Worm (Caenorhabditis elegans): ENCODE results near the gene T01G1.4.
"Not testable (repeated sequence)": the region's sequence is repeated elsewhere in the genome, so short reads cannot be mapped to it uniquely, and the experiment has no call there.

The T01G1.4 gene

DNA sequence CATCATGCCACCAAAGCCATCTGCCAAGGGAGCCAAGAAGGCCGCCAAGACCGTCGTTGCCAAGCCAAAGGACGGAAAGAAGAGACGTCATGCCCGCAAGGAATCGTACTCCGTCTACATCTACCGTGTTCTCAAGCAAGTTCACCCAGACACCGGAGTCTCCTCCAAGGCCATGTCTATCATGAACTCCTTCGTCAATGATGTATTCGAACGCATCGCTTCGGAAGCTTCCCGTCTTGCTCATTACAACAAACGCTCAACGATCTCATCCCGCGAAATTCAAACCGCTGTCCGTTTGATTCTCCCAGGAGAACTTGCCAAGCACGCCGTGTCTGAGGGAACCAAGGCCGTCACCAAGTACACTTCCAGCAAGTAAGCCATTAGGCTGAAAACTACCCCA lies 36.6 kb downstream of the T01G1.4 start, which contains the start of gene his-48:
his-48 (plus strand) TSS at position 5 of the 400 bp plus-strand sequence.
- not testable (repeated sequence) for TF ChIP-seq nhr-25, fos-1, nhr-11 (tag; optimal IDR thresholded peaks at IDR 0.05)

DNA sequence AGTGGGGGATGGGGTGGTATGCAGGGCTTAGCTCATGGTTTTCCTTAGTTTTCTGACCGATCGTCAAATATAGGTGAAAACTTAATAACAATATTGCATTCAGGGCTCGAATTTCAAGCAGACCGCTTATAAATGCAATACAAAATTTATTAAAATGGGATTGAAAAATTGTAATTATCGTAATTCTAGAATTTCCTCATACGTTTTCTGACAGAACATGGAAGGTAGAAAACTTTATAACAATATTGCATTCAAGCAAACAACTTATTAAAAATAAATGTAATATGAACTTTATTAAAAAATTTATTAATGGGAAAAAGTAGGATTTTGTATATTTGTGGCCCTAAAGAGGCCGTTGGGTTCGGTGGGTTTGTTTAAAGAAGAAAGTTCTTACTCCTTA lies 37.6 kb downstream of the T01G1.4 start:
- TF ChIP-seq eor-1 (tag; optimal IDR thresholded peaks at IDR 0.05) (no peak), lin-39 (tag; optimal IDR thresholded peaks at IDR 0.05) (no peak), fkh-2 (tag; optimal IDR thresholded peaks at IDR 0.05) (no peak), daf-12 (tag; optimal IDR thresholded peaks at IDR 0.05) (no peak), ztf-11 (tag; optimal IDR thresholded peaks at IDR 0.05) (no peak)

ce11 chrIV:11320500-11320899 lies 40.8 kb downstream of the T01G1.4 start, which contains the start of gene edg-1:
edg-1 (plus strand) TSS chrIV:11320800.
- no peak for TF ChIP-seq nhr-11 (tag; optimal IDR thresholded peaks at IDR 0.05)
- TF ChIP-seq lsy-12 (tag; optimal IDR thresholded peaks at IDR 0.05) = no peak
- no peak for TF ChIP-seq R02D3.7 (tag; optimal IDR thresholded peaks at IDR 0.05)
- TF ChIP-seq nhr-76 (tag; optimal IDR thresholded peaks at IDR 0.05) = no peak
- TF ChIP-seq jun-1 (tag; optimal IDR thresholded peaks at IDR 0.05) = no peak
- no peak for TF ChIP-seq pqm-1 (tag; optimal IDR thresholded peaks at IDR 0.05)
- TF ChIP-seq hmg-11 (tag; optimal IDR thresholded peaks at IDR 0.05) = no peak
- no peak for TF ChIP-seq pha-4 (tag; optimal IDR thresholded peaks at IDR 0.05)
- TF ChIP-seq skn-1 (tag; optimal IDR thresholded peaks at IDR 0.05) = no peak
- no peak for TF ChIP-seq nhr-237 (tag; optimal IDR thresholded peaks at IDR 0.05)
- TF ChIP-seq daf-12 (tag; optimal IDR thresholded peaks at IDR 0.05) = no peak
- TF ChIP-seq nhr-12 (tag; optimal IDR thresholded peaks at IDR 0.05) = no peak
- TF ChIP-seq nhr-28 (tag; optimal IDR thresholded peaks at IDR 0.05) = no peak

DNA sequence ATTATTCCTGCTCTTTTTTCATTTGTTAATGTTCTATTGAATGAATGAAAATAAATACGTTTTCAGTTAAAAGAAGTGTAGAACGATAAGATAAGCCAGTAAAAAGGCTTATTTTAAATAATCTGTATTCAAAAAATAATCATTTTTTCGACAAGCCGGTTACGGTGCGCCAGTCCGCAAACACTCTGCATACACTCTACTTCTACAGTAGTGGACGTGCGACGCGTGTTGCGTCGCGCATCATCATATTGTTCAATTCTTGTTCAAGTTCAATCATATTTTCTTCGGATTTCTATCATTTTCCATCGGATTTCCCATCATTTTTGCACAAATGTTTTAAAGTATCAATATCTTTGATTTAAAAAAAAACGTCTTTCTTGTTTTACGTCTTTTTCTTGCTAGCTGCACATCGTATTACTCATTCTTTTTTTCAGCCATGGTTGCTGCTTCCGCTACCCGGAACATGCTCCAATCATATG lies 41.4 kb downstream of the T01G1.4 start, which contains the start of gene B0035.18:
B0035.18 (plus strand) TSS at position 429 of the 479 bp plus-strand sequence.
- TF ChIP-seq unc-39 (tag; optimal IDR thresholded peaks at IDR 0.05) (no peak), daf-12 (tag; optimal IDR thresholded peaks at IDR 0.05) (no peak), ztf-4 (tag; optimal IDR thresholded peaks at IDR 0.05) (no peak), nhr-76 (tag; optimal IDR thresholded peaks at IDR 0.05) (no peak), nhr-23 (tag; optimal IDR thresholded peaks at IDR 0.05) (no peak), mdl-1 (tag; optimal IDR thresholded peaks at IDR 0.05) (no peak), nhr-237 (tag; optimal IDR thresholded peaks at IDR 0.05) (no peak), lsy-12 (tag; optimal IDR thresholded peaks at IDR 0.05) (no peak), aly-2 (tag; optimal IDR thresholded peaks at IDR 0.05) (no peak), elt-3 (tag; optimal IDR thresholded peaks at IDR 0.05) (no peak), elt-1 (tag; optimal IDR thresholded peaks at IDR 0.05) (no peak), mml-1 (tag; optimal IDR thresholded peaks at IDR 0.05) (no peak), nhr-11 (tag; optimal IDR thresholded peaks at IDR 0.05) (no peak), nhr-77 (tag; optimal IDR thresholded peaks at IDR 0.05) (no peak), ceh-9 (tag; optimal IDR thresholded peaks at IDR 0.05) (no peak), nhr-67 (tag; optimal IDR thresholded peaks at IDR 0.05) (no peak), snpc-4 (tag; optimal IDR thresholded peaks at IDR 0.05) (no peak), nhr-28 (tag; optimal IDR thresholded peaks at IDR 0.05) (no peak)

ce11 chrIV:11317119-11317518 lies 44.2 kb downstream of the T01G1.4 start, which contains the start of gene gspd-1:
gspd-1 (plus strand) TSS chrIV:11317419.
- no peak for TF ChIP-seq ceh-28 (tag; optimal IDR thresholded peaks at IDR 0.05)
- no peak for TF ChIP-seq egl-5 (tag; optimal IDR thresholded peaks at IDR 0.05)
- TF ChIP-seq ceh-16 (tag; optimal IDR thresholded peaks at IDR 0.05) = no peak
- TF ChIP-seq nhr-23 (tag; optimal IDR thresholded peaks at IDR 0.05) = no peak
- TF ChIP-seq nhr-67 (tag; optimal IDR thresholded peaks at IDR 0.05) = no peak
- no peak for TF ChIP-seq ceh-9 (tag; optimal IDR thresholded peaks at IDR 0.05)
- TF ChIP-seq tbx-2 (tag; optimal IDR thresholded peaks at IDR 0.05) = no peak
- no peak for TF ChIP-seq zag-1 (tag; optimal IDR thresholded peaks at IDR 0.05)
- TF ChIP-seq unc-39 (tag; optimal IDR thresholded peaks at IDR 0.05) = no peak
- TF ChIP-seq nhr-77 (tag; optimal IDR thresholded peaks at IDR 0.05) = no peak
- TF ChIP-seq nhr-25 (tag; optimal IDR thresholded peaks at IDR 0.05) = no peak
- TF ChIP-seq snpc-4 (tag; optimal IDR thresholded peaks at IDR 0.05) = no peak
- no peak for TF ChIP-seq egl-27 (tag; optimal IDR thresholded peaks at IDR 0.05)
- TF ChIP-seq ztf-11 (tag; optimal IDR thresholded peaks at IDR 0.05) = no peak
- TF ChIP-seq nfya-1 (tag; optimal IDR thresholded peaks at IDR 0.05; ENCODE audit: insufficient read depth) = no peak
- TF ChIP-seq lsy-12 (tag; optimal IDR thresholded peaks at IDR 0.05) = no peak
- TF ChIP-seq sea-2 (GFP tag; optimal IDR thresholded peaks at IDR 0.05) = no peak

Data from whole organism, L3 larva.